Worm (Caenorhabditis elegans) whole organism, L4/young adult: ENCODE measurements around the gene gst-38.

Source experiments
- W03F9.2 ChIP-seq: fragments of 150-350 bp; optimal IDR thresholded peaks from 2 replicates; lab custom pipeline; 2014; ENCODE audit warnings: missing biosample characterization, missing genetic modification characterization
- him-1 ChIP-seq: sonication (generic microtip); optimal IDR thresholded peaks from 2 replicates; lab custom pipeline; 2016; ENCODE audit warnings: missing genotype, missing genetic modification reagents, missing genetic modification characterization, missing compliant biosample characterization

DNA sequence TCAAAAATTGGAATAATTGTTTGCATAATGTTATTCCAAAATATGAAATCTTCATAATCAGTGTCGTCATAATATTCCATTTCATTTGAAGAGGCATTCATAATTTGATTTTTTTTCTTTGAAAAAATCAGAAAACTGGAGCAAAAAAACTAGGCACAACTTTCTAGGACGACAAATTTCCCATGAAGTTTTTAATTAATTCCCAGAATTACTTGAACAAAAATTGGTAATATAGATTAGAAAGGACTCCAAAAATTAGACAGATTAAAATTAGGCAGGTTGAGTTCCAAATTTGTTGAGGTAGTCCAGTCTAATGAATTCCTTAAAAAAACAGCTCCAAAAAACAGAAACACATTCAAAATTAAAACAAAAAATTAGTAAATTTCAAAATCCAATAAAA, 39.1 kb upstream of the gst-38 start, which contains the start of gene srw-57:
- no peak for TF ChIP-seq him-1 (tag; lab: Kevin White, UChicago)
- no peak for TF ChIP-seq W03F9.2 (tag; lab: Kevin White, UChicago)
